Fruit fly (Drosophila melanogaster) whole organism, embryonic: Measurements from ENCODE around the gene Upf2.
A peak's percentile ranks its signal among the peaks of the same experiment; 100 is the strongest.

Experiments used
- Ada2b ChIP-seq: fragments of 200-800 bp; sonication (Bioruptor generic); IDR thresholded peaks from 2 replicates; pipeline ENCODE4 v1.3.6; 2022; ENCODE audit warnings: missing biosample characterization, missing genetic modification characterization
- CG10431 ChIP-seq: fragments of 200-800 bp; sonication (Bioruptor generic); optimal IDR thresholded peaks from 3 replicates; lab custom pipeline; 2018; ENCODE audit warnings: missing biosample characterization, mild to moderate bottlenecking, missing genetic modification characterization
- CG10565 ChIP-seq: fragments of 200-800 bp; sonication (Bioruptor generic); optimal IDR thresholded peaks from 3 replicates; lab custom pipeline; 2016; ENCODE audit warnings: missing biosample characterization, mild to moderate bottlenecking, missing genetic modification characterization
- CG10979 ChIP-seq: fragments of 200-800 bp; sonication (Bioruptor generic); optimal IDR thresholded peaks from 2 replicates; lab custom pipeline; 2018; ENCODE audit warnings: missing biosample characterization, mild to moderate bottlenecking, missing genetic modification characterization, moderate library complexity
- CG11723 ChIP-seq: fragments of 200-800 bp; sonication (Bioruptor generic); optimal IDR thresholded peaks from 2 replicates; lab custom pipeline; 2017; ENCODE audit warnings: missing biosample characterization, mild to moderate bottlenecking, missing genetic modification characterization
- CG12942 ChIP-seq: fragments of 200-800 bp; sonication (Bioruptor generic); optimal IDR thresholded peaks from 3 replicates; lab custom pipeline; 2016; ENCODE audit warnings: missing biosample characterization, missing genetic modification characterization
- CG13424 ChIP-seq: fragments of 200-800 bp; sonication (Bioruptor generic); optimal IDR thresholded peaks from 2 replicates; lab custom pipeline; 2019; ENCODE audit warnings: missing biosample characterization, mild to moderate bottlenecking, missing genetic modification characterization, moderate library complexity
- CG13894 ChIP-seq: fragments of 200-800 bp; sonication (Bioruptor generic); optimal IDR thresholded peaks from 3 replicates; lab custom pipeline; 2018; ENCODE audit warnings: missing biosample characterization, mild to moderate bottlenecking, missing genetic modification characterization, moderate library complexity
- CG14050 ChIP-seq: fragments of 200-800 bp; sonication (Bioruptor generic); IDR thresholded peaks from 3 replicates; pipeline ENCODE4 v1.3.6; 2022; ENCODE audit warnings: missing biosample characterization, missing genetic modification characterization
- CG14860 ChIP-seq: fragments of 200-800 bp; sonication (Bioruptor generic); IDR thresholded peaks from 3 replicates; pipeline ENCODE4 v1.3.6; 2022; ENCODE audit warnings: missing biosample characterization, missing genetic modification characterization; ENCODE audit not compliant: partially characterized antibody
- CG14965 ChIP-seq: fragments of 200-800 bp; sonication (Bioruptor generic); optimal IDR thresholded peaks from 2 replicates; lab custom pipeline; 2016; ENCODE audit warnings: missing biosample characterization, missing genetic modification characterization, borderline replicate concordance
- CG17802 ChIP-seq: fragments of 200-800 bp; sonication (Bioruptor generic); optimal IDR thresholded peaks from 2 replicates; lab custom pipeline; 2018; ENCODE audit warnings: missing biosample characterization, mild to moderate bottlenecking, missing genetic modification characterization, moderate library complexity
- CG18262 ChIP-seq: fragments of 200-800 bp; optimal IDR thresholded peaks from 3 replicates; lab custom pipeline; 2019; ENCODE audit warnings: missing biosample characterization, mild to moderate bottlenecking, missing genetic modification characterization, moderate library complexity
- CG31224 ChIP-seq: fragments of 200-800 bp; sonication (Bioruptor generic); IDR thresholded peaks from 2 replicates; pipeline ENCODE4 v1.3.6; 2022; ENCODE audit warnings: missing biosample characterization, missing genetic modification characterization
- CG3995 ChIP-seq: fragments of 200-800 bp; sonication (Bioruptor generic); optimal IDR thresholded peaks from 3 replicates; lab custom pipeline; 2016; ENCODE audit warnings: missing biosample characterization, missing genetic modification characterization
- CG4424 ChIP-seq: fragments of 200-800 bp; sonication (Bioruptor generic); optimal IDR thresholded peaks from 3 replicates; lab custom pipeline; 2016; ENCODE audit warnings: missing biosample characterization, missing genetic modification characterization
- CG6175 ChIP-seq: fragments of 200-800 bp; sonication (Bioruptor generic); IDR thresholded peaks from 3 replicates; pipeline ENCODE4 v1.3.6; 2022; ENCODE audit warnings: missing biosample characterization, missing genetic modification characterization
- CG6689 ChIP-seq: fragments of 200-800 bp; sonication (Bioruptor generic); IDR thresholded peaks from 2 replicates; pipeline ENCODE4 v1.3.6; 2022; ENCODE audit warnings: missing biosample characterization, missing genetic modification characterization
- CG7963 ChIP-seq: fragments of 200-800 bp; sonication (Bioruptor generic); IDR thresholded peaks from 3 replicates; pipeline ENCODE4 v1.3.6; 2022; ENCODE audit warnings: missing biosample characterization, missing genetic modification characterization; ENCODE audit not compliant: partially characterized antibody
- CG8944 ChIP-seq: fragments of 200-800 bp; sonication (Bioruptor generic); optimal IDR thresholded peaks from 3 replicates; lab custom pipeline; 2016; ENCODE audit warnings: missing biosample characterization, missing genetic modification characterization
- Dad ChIP-seq: fragments of 200-800 bp; sonication (Bioruptor generic); optimal IDR thresholded peaks from 3 replicates; lab custom pipeline; 2016; ENCODE audit warnings: missing biosample characterization, missing genetic modification characterization
- Dfd ChIP-seq, 2 experiments: fragments of >200 bp; optimal IDR thresholded peaks; 2 replicates each; lab custom pipeline; 2017; ENCODE audit warnings: missing biosample characterization in 2 of 2, missing genetic modification characterization in 2 of 2
- Dref ChIP-seq: fragments of 200-800 bp; sonication (Bioruptor generic); IDR thresholded peaks from 2 replicates; pipeline ENCODE4 v1.3.6; 2022; ENCODE audit warnings: missing biosample characterization, missing genetic modification characterization
- ERR ChIP-seq: fragments of 200-800 bp; sonication (Bioruptor generic); optimal IDR thresholded peaks from 2 replicates; lab custom pipeline; 2016; ENCODE audit warnings: missing biosample characterization, missing genetic modification characterization
- Fer1 ChIP-seq: fragments of 200-800 bp; sonication (Bioruptor generic); optimal IDR thresholded peaks from 2 replicates; lab custom pipeline; 2017; ENCODE audit warnings: missing biosample characterization, mild to moderate bottlenecking, missing genetic modification characterization
- GATAe ChIP-seq: fragments of 200-800 bp; sonication (Bioruptor generic); conservative IDR thresholded peaks from 2 replicates; pipeline ENCODE4 v1.3.6; 2022; ENCODE audit warnings: missing biosample characterization, missing genetic modification characterization
- H2.0 ChIP-seq: fragments of 200-800 bp; sonication (Bioruptor generic); IDR thresholded peaks from 2 replicates; pipeline ENCODE4 v1.3.6; 2022; ENCODE audit warnings: missing biosample characterization, missing genetic modification characterization
- MBD-R2 ChIP-seq: fragments of 200-800 bp; sonication (Bioruptor generic); IDR thresholded peaks from 2 replicates; pipeline ENCODE4 v1.3.6; 2022; ENCODE audit warnings: missing biosample characterization, missing genetic modification characterization
- Tbp ChIP-seq: fragments of >200 bp; optimal IDR thresholded peaks from 2 replicates; lab custom pipeline; 2018; ENCODE audit warnings: missing biosample characterization, missing genetic modification characterization
- amos ChIP-seq: fragments of 200-800 bp; sonication (Bioruptor generic); IDR thresholded peaks from 2 replicates; pipeline ENCODE4 v1.3.6; 2022; ENCODE audit warnings: missing biosample characterization, missing genetic modification characterization; ENCODE audit not compliant: partially characterized antibody
- bigmax ChIP-seq: fragments of 200-800 bp; sonication (Bioruptor generic); optimal IDR thresholded peaks from 2 replicates; lab custom pipeline; 2018; ENCODE audit warnings: missing biosample characterization, mild to moderate bottlenecking, missing genetic modification characterization
- dan ChIP-seq: fragments of 200-800 bp; sonication (Bioruptor generic); IDR thresholded peaks from 2 replicates; pipeline ENCODE4 v1.3.6; 2022; ENCODE audit warnings: missing biosample characterization, missing genetic modification characterization
- danr ChIP-seq: fragments of 200-800 bp; sonication (Bioruptor generic); IDR thresholded peaks from 2 replicates; pipeline ENCODE4 v1.3.6; 2022; ENCODE audit warnings: missing biosample characterization, missing genetic modification characterization
- dmrt99B ChIP-seq: fragments of 200-800 bp; sonication (Bioruptor generic); optimal IDR thresholded peaks from 2 replicates; lab custom pipeline; 2018; ENCODE audit warnings: missing biosample characterization, mild to moderate bottlenecking, missing genetic modification characterization, moderate library complexity
- ftz-f1 ChIP-seq: fragments of 200-800 bp; sonication (Bioruptor generic); optimal IDR thresholded peaks from 2 replicates; lab custom pipeline; 2016; ENCODE audit warnings: missing biosample characterization, missing genetic modification characterization
- hb ChIP-seq: fragments of 200-800 bp; sonication (Bioruptor generic); IDR thresholded peaks from 3 replicates; pipeline ENCODE4 v1.3.6; 2022; ENCODE audit warnings: missing biosample characterization, missing genetic modification characterization; ENCODE audit not compliant: partially characterized antibody
- her ChIP-seq: fragments of 200-800 bp; sonication (Bioruptor generic); optimal IDR thresholded peaks from 2 replicates; lab custom pipeline; 2016; ENCODE audit warnings: missing biosample characterization, missing genetic modification characterization
- knrl ChIP-seq: fragments of 200-800 bp; sonication (Bioruptor generic); IDR thresholded peaks from 3 replicates; pipeline ENCODE4 v1.3.6; 2022; ENCODE audit warnings: missing biosample characterization, missing genetic modification characterization; ENCODE audit not compliant: partially characterized antibody
- lilli ChIP-seq: fragments of 200-800 bp; sonication (Bioruptor generic); optimal IDR thresholded peaks from 3 replicates; lab custom pipeline; 2016; ENCODE audit warnings: missing biosample characterization, missing genetic modification characterization
- lov ChIP-seq, 2 experiments: fragments of 200-800 bp in 1 of 2; fragments of >200 bp in 1 of 2; sonication (Bioruptor generic) in 1 of 2; IDR thresholded peaks in 1 of 2; optimal IDR thresholded peaks in 1 of 2; 2 replicates in 1 of 2; 3 replicates in 1 of 2; pipeline versions ENCODE4 v1.3.6 to Lab custom; 2017 to 2022; ENCODE audit warnings: missing biosample characterization in 1 of 2, missing genetic modification characterization in 1 of 2
- mam ChIP-seq: fragments of 200-800 bp; sonication (Bioruptor generic); optimal IDR thresholded peaks from 3 replicates; lab custom pipeline; 2016; ENCODE audit warnings: missing biosample characterization, missing genetic modification characterization
- odd ChIP-seq: fragments of 200-800 bp; sonication (Bioruptor generic); optimal IDR thresholded peaks from 2 replicates; lab custom pipeline; 2017; ENCODE audit warnings: missing biosample characterization, mild to moderate bottlenecking, missing genetic modification characterization
- otp ChIP-seq: fragments of 200-800 bp; sonication (Bioruptor generic); IDR thresholded peaks from 3 replicates; pipeline ENCODE4, ENCODE4 v1.3.6; 2022; ENCODE audit warnings: missing biosample characterization, missing genetic modification characterization
- p53 ChIP-seq: fragments of 200-800 bp; sonication (Bioruptor generic); optimal IDR thresholded peaks from 2 replicates; lab custom pipeline; 2016; ENCODE audit warnings: missing biosample characterization, missing genetic modification characterization
- pb ChIP-seq: fragments of 200-800 bp; sonication (Bioruptor generic); optimal IDR thresholded peaks from 3 replicates; lab custom pipeline; 2016; ENCODE audit warnings: missing biosample characterization, missing genetic modification characterization
- pnt ChIP-seq: fragments of 200-800 bp; sonication (Bioruptor generic); optimal IDR thresholded peaks from 3 replicates; lab custom pipeline; 2016; ENCODE audit warnings: missing biosample characterization, missing genetic modification characterization
- run ChIP-seq: fragments of 200-800 bp; sonication (Bioruptor generic); optimal IDR thresholded peaks from 3 replicates; lab custom pipeline; 2018; ENCODE audit warnings: missing biosample characterization, mild to moderate bottlenecking, missing genetic modification characterization
- scrt ChIP-seq: fragments of 200-800 bp; sonication (Bioruptor generic); optimal IDR thresholded peaks from 2 replicates; lab custom pipeline; 2018; ENCODE audit warnings: missing biosample characterization, mild to moderate bottlenecking, missing genetic modification characterization, moderate library complexity
- slbo ChIP-seq: fragments of 200-800 bp; sonication (Bioruptor generic); IDR thresholded peaks from 2 replicates; pipeline ENCODE4 v1.3.6; 2022; ENCODE audit warnings: missing biosample characterization, missing genetic modification characterization
- wdn ChIP-seq: fragments of 200-800 bp; sonication (Bioruptor generic); IDR thresholded peaks from 2 replicates; pipeline ENCODE4 v1.3.6; 2022; ENCODE audit warnings: missing biosample characterization, missing genetic modification characterization

Gene Upf2

DNA sequence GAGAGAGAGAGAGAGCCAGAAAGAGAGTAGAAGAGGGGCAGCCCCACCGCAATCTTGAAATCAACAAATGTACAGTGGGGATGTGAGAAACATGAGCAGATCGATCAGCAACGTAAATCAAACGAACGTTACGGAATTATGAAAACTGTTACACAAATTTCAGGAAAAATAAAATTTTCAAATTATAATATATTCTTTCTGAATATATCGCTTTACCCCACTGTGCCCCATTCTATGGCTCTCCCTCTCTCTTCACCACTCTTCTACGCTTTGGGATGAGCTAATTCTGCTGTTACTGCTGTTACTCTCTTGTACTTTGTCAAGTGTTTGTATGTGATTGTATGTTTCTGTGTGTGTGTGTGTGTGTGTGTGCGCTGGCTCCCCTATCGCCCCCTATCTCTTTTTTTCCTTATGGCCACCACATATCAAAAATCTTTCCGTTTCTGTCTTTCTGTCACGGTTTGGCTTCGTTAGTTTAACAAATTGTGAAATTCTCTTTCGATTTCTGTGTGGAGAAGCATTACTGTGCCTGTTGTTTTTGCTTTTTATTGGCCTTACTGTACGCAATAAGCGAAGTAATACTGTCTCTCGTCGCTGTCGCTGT lies 15.9 kb upstream of the Upf2 start (continued):
- TF ChIP-seq CG6689 (GFP tag; lab: Robert Waterston, UW) (peak; percentile 98), bigmax (GFP tag; lab: Kevin White, UChicago) (peak; percentile 51), hb (no peak), Ada2b (peak; percentile 99), p53 (GFP tag; lab: Kevin White, UChicago) (no peak), danr (peak; percentile 97), run (tag; lab: Kevin White, UChicago) (peak; percentile 94), CG3995 (GFP tag; lab: Kevin White, UChicago) (peak; percentile 94), CG13894 (tag; lab: Kevin White, UChicago) (peak; percentile 93), knrl (GFP tag; lab: Robert Waterston, UW) (peak; percentile 48; the same call in 2 of the 3 replicates), Dad (peak; percentile 91), CG31224 (GFP tag; lab: Robert Waterston, UW) (peak; percentile 94), scrt (GFP tag; lab: Kevin White, UChicago) (peak; percentile 96), CG10565 (GFP tag; lab: Kevin White, UChicago) (peak; percentile 74), lilli (peak; percentile 97), CG11723 (peak; percentile 95), CG12942 (GFP tag; lab: Kevin White, UChicago) (peak; percentile 95), pb (GFP tag; lab: Kevin White, UChicago) (peak; percentile 52), her (GFP tag; lab: Kevin White, UChicago) (peak; percentile 79), CG8944 (peak; percentile 75), CG10979 (peak; percentile 95), CG10431 (GFP tag; lab: Kevin White, UChicago) (peak; percentile 84), mam (peak; percentile 91), amos (GFP tag; lab: Robert Waterston, UW) (no peak), Fer1 (peak; percentile 98), odd (GFP tag; lab: Kevin White, UChicago) (peak; percentile 95), GATAe (GFP tag; lab: Robert Waterston, UW) (peak; percentile 92), ftz-f1 (peak; percentile 34), dmrt99B (peak; percentile 97), Tbp (GFP tag; lab: Kevin White, UChicago) (no peak), pnt (peak; percentile 85), CG17802 (tag; lab: Kevin White, UChicago) (peak; percentile 83), CG4424 (GFP tag; lab: Kevin White, UChicago) (peak; percentile 96), CG7963 (no peak), wdn (peak; percentile 97), CG13424 (tag; lab: Kevin White, UChicago) (peak; percentile 95), ERR (GFP tag; lab: Kevin White, UChicago) (peak; percentile 85), lov (optimal IDR thresholded peaks at IDR 0.05; lab: Kevin White, UChicago) (no peak), lov (GFP tag; IDR thresholded peaks at IDR 0.05; lab: Robert Waterston, UW) (peak; percentile 97), CG14860 (GFP tag; lab: Robert Waterston, UW) (no peak), CG6175 (peak; percentile 96), H2.0 (peak; percentile 99), CG14965 (GFP tag; lab: Kevin White, UChicago) (no peak), Dfd (GFP tag; optimal IDR thresholded peaks at IDR 0.05; lab: Kevin White, UChicago) (peak in 1 of 2 experiments; percentile 64), slbo (GFP tag; lab: Robert Waterston, UW) (peak; percentile 99), CG18262 (tag; lab: Kevin White, UChicago) (peak; percentile 94), dan (GFP tag; lab: Robert Waterston, UW) (peak; percentile 79), otp (GFP tag; lab: Robert Waterston, UW) (peak; percentile 99), MBD-R2 (GFP tag; lab: Robert Waterston, UW) (peak; percentile 98), Dref (GFP tag; lab: Robert Waterston, UW) (peak; percentile 49), CG14050 (GFP tag; lab: Robert Waterston, UW) (peak; percentile 98)
